Fruit fly (Drosophila melanogaster) whole organism, embryonic: Measurements from ENCODE around the gene Fancd2.
A peak's percentile ranks its signal among the peaks of the same experiment; 100 is the strongest.

Experiments used
- B-H1 ChIP-seq: fragments of 200-800 bp; sonication (Bioruptor generic); IDR thresholded peaks from 3 replicates; pipeline ENCODE4 v1.3.6; 2022; ENCODE audit warnings: missing biosample characterization, missing genetic modification characterization
- Bteb2 ChIP-seq: fragments of 200-800 bp; sonication (Bioruptor generic); optimal IDR thresholded peaks from 2 replicates; lab custom pipeline; 2016; ENCODE audit warnings: missing biosample characterization, missing genetic modification characterization
- CG11560 ChIP-seq: fragments of 200-800 bp; sonication (Bioruptor generic); IDR thresholded peaks from 3 replicates; pipeline ENCODE4 v1.3.6; 2022; ENCODE audit warnings: missing biosample characterization, missing genetic modification characterization
- CG14710 ChIP-seq: fragments of 200-800 bp; sonication (Bioruptor generic); optimal IDR thresholded peaks from 3 replicates; lab custom pipeline; 2019; ENCODE audit warnings: missing biosample characterization, mild to moderate bottlenecking, missing genetic modification characterization, moderate library complexity
- CG1603 ChIP-seq: fragments of 200-800 bp; sonication (Bioruptor generic); optimal IDR thresholded peaks from 2 replicates; lab custom pipeline; 2019; ENCODE audit warnings: missing biosample characterization, mild to moderate bottlenecking, missing genetic modification characterization, moderate library complexity
- CG1647 ChIP-seq: fragments of 200-800 bp; sonication (Bioruptor generic); optimal IDR thresholded peaks from 3 replicates; lab custom pipeline; 2016; ENCODE audit warnings: missing biosample characterization, missing genetic modification characterization
- CG17361 ChIP-seq: fragments of 200-800 bp; sonication (Bioruptor generic); IDR thresholded peaks from 3 replicates; pipeline ENCODE4 v1.3.6; 2022; ENCODE audit warnings: missing biosample characterization, missing genetic modification characterization
- CG2116 ChIP-seq: fragments of 200-800 bp; sonication (Bioruptor generic); optimal IDR thresholded peaks from 3 replicates; lab custom pipeline; 2018; ENCODE audit warnings: missing biosample characterization, mild to moderate bottlenecking, missing genetic modification characterization
- CG2712 ChIP-seq: fragments of 200-800 bp; optimal IDR thresholded peaks from 3 replicates; lab custom pipeline; 2019; ENCODE audit warnings: missing biosample characterization, mild to moderate bottlenecking, missing genetic modification characterization, moderate library complexity
- CG31388 ChIP-seq: fragments of 200-800 bp; sonication (Bioruptor generic); optimal IDR thresholded peaks from 2 replicates; lab custom pipeline; 2016; ENCODE audit warnings: missing biosample characterization, missing genetic modification characterization
- CG32532 ChIP-seq: fragments of 200-800 bp; sonication (Bioruptor generic); IDR thresholded peaks from 2 replicates; pipeline ENCODE4 v1.3.6; 2022; ENCODE audit warnings: missing biosample characterization, missing genetic modification characterization
- CG33213 ChIP-seq: fragments of 200-800 bp; sonication (Bioruptor generic); optimal IDR thresholded peaks from 3 replicates; lab custom pipeline; 2016; ENCODE audit warnings: missing biosample characterization, missing genetic modification characterization
- CG42726 ChIP-seq: fragments of 200-800 bp; sonication (Bioruptor generic); IDR thresholded peaks from 2 replicates; pipeline ENCODE4 v1.3.6; 2022; ENCODE audit warnings: missing biosample characterization, missing genetic modification characterization; ENCODE audit not compliant: partially characterized antibody
- CG4360 ChIP-seq: fragments of 200-800 bp; sonication (Bioruptor generic); IDR thresholded peaks from 2 replicates; pipeline ENCODE4 v1.3.6; 2022; ENCODE audit warnings: missing biosample characterization, missing genetic modification characterization
- CG7271 ChIP-seq: fragments of 200-800 bp; sonication (Bioruptor generic); optimal IDR thresholded peaks from 2 replicates; lab custom pipeline; 2018; ENCODE audit warnings: missing biosample characterization, mild to moderate bottlenecking, missing genetic modification characterization, moderate library complexity
- CG7372 ChIP-seq: fragments of 200-800 bp; sonication (Bioruptor generic); IDR thresholded peaks from 2 replicates; pipeline ENCODE4 v1.3.6; 2022; ENCODE audit warnings: missing biosample characterization, missing genetic modification characterization
- CG8290 ChIP-seq, 3 experiments: fragments of 200-800 bp; sonication (Bioruptor generic); optimal IDR thresholded peaks; 2 replicates each; lab custom pipeline; 2016 to 2019; ENCODE audit warnings: missing biosample characterization in 3 of 3, missing genetic modification characterization in 3 of 3, mild to moderate bottlenecking in 2 of 3, moderate library complexity in 1 of 3
- CG9932 ChIP-seq: fragments of 200-800 bp; sonication (Bioruptor generic); IDR thresholded peaks from 2 replicates; pipeline ENCODE4 v1.3.6; 2022; ENCODE audit warnings: missing biosample characterization, missing genetic modification characterization
- Chrac-16 ChIP-seq: fragments of 200-800 bp; sonication (Bioruptor generic); optimal IDR thresholded peaks from 3 replicates; lab custom pipeline; 2016; ENCODE audit warnings: missing biosample characterization, missing genetic modification characterization
- CoRest ChIP-seq: fragments of 200-800 bp; sonication (Bioruptor generic); optimal IDR thresholded peaks from 3 replicates; lab custom pipeline; 2018; ENCODE audit warnings: missing biosample characterization, mild to moderate bottlenecking, missing genetic modification characterization, moderate library complexity
- CrebB ChIP-seq: fragments of 200-800 bp; sonication (Bioruptor generic); optimal IDR thresholded peaks from 3 replicates; lab custom pipeline; 2018; ENCODE audit warnings: missing biosample characterization, mild to moderate bottlenecking, missing genetic modification characterization
- Fer2 ChIP-seq: fragments of 200-800 bp; sonication (Bioruptor generic); optimal IDR thresholded peaks from 2 replicates; lab custom pipeline; 2018; ENCODE audit warnings: missing biosample characterization, mild to moderate bottlenecking, missing genetic modification characterization, moderate library complexity
- HLH3B ChIP-seq: fragments of 200-800 bp; sonication (Bioruptor generic); IDR thresholded peaks from 2 replicates; pipeline ENCODE4 v1.3.6; 2022; ENCODE audit warnings: missing biosample characterization, missing genetic modification characterization
- Hr3 ChIP-seq: fragments of 200-800 bp; sonication (Bioruptor generic); optimal IDR thresholded peaks from 3 replicates; lab custom pipeline; 2016; ENCODE audit warnings: missing biosample characterization, missing genetic modification characterization
- MESR4 ChIP-seq: fragments of 200-800 bp; sonication (Bioruptor generic); optimal IDR thresholded peaks from 2 replicates; lab custom pipeline; 2018; ENCODE audit warnings: missing biosample characterization, mild to moderate bottlenecking, missing genetic modification characterization, moderate library complexity
- NC2β ChIP-seq: fragments of 200-800 bp; sonication (Bioruptor generic); optimal IDR thresholded peaks from 2 replicates; lab custom pipeline; 2016; ENCODE audit warnings: missing biosample characterization, missing genetic modification characterization
- Opbp ChIP-seq: fragments of 200-800 bp; sonication (Bioruptor generic); IDR thresholded peaks from 3 replicates; pipeline ENCODE4 v1.3.6; 2022; ENCODE audit warnings: missing biosample characterization, missing genetic modification characterization; ENCODE audit not compliant: partially characterized antibody
- Ptx1 ChIP-seq: fragments of 200-800 bp; sonication (Bioruptor generic); IDR thresholded peaks from 2 replicates; pipeline ENCODE4 v1.3.6; 2022; ENCODE audit warnings: missing biosample characterization, missing genetic modification characterization
- Scr ChIP-seq: fragments of 200-800 bp; sonication (Bioruptor generic); IDR thresholded peaks from 2 replicates; pipeline ENCODE4 v1.3.6; 2022; ENCODE audit warnings: missing biosample characterization, missing genetic modification characterization; ENCODE audit not compliant: partially characterized antibody
- Sin3A ChIP-seq: fragments of >200 bp; optimal IDR thresholded peaks from 2 replicates; lab custom pipeline; 2018
- Trl ChIP-seq, 3 experiments: fragments of >200 bp in 2 of 3; fragments of 200-800 bp in 1 of 3; sonication (Bioruptor generic) in 1 of 3; optimal IDR thresholded peaks; 2 replicates in 1 of 3; 3 replicates in 2 of 3; lab custom pipeline; 2016 to 2017; ENCODE audit warnings: missing biosample characterization in 1 of 3, missing genetic modification characterization in 1 of 3
- YL-1 ChIP-seq: fragments of 200-800 bp; sonication (Bioruptor generic); optimal IDR thresholded peaks from 3 replicates; lab custom pipeline; 2017; ENCODE audit warnings: missing biosample characterization, mild to moderate bottlenecking, missing genetic modification characterization
- bcd ChIP-seq: fragments of 200-800 bp; sonication (Bioruptor generic); optimal IDR thresholded peaks from 2 replicates; lab custom pipeline; 2017; ENCODE audit warnings: missing biosample characterization, mild to moderate bottlenecking, missing genetic modification characterization
- br ChIP-seq: fragments of >200 bp; optimal IDR thresholded peaks from 2 replicates; lab custom pipeline; 2017
- btn ChIP-seq: fragments of 200-800 bp; sonication (Bioruptor generic); optimal IDR thresholded peaks from 2 replicates; lab custom pipeline; 2016; ENCODE audit warnings: missing biosample characterization, missing genetic modification characterization
- corto ChIP-seq: fragments of 200-800 bp; sonication (Bioruptor generic); optimal IDR thresholded peaks from 2 replicates; lab custom pipeline; 2016; ENCODE audit warnings: missing biosample characterization, mild to moderate bottlenecking, missing genetic modification characterization, moderate library complexity
- danr ChIP-seq: fragments of 200-800 bp; sonication (Bioruptor generic); IDR thresholded peaks from 2 replicates; pipeline ENCODE4 v1.3.6; 2022; ENCODE audit warnings: missing biosample characterization, missing genetic modification characterization
- ems ChIP-seq: fragments of 200-800 bp; sonication (Bioruptor generic); optimal IDR thresholded peaks from 3 replicates; lab custom pipeline; 2016; ENCODE audit warnings: missing biosample characterization, missing genetic modification characterization
- eyg ChIP-seq: fragments of 200-800 bp; sonication (Bioruptor generic); optimal IDR thresholded peaks from 3 replicates; lab custom pipeline; 2016; ENCODE audit warnings: missing biosample characterization, missing genetic modification characterization
- ham ChIP-seq: fragments of 200-800 bp; sonication (Bioruptor generic); IDR thresholded peaks from 2 replicates; pipeline ENCODE4 v1.3.6; 2022; ENCODE audit warnings: missing biosample characterization, missing genetic modification characterization
- klu ChIP-seq: fragments of 200-800 bp; sonication (Bioruptor generic); IDR thresholded peaks from 2 replicates; pipeline ENCODE4 v1.3.6; 2022; ENCODE audit warnings: missing biosample characterization, missing genetic modification characterization
- knrl ChIP-seq: fragments of 200-800 bp; sonication (Bioruptor generic); IDR thresholded peaks from 3 replicates; pipeline ENCODE4 v1.3.6; 2022; ENCODE audit warnings: missing biosample characterization, missing genetic modification characterization; ENCODE audit not compliant: partially characterized antibody
- lbe ChIP-seq: fragments of 200-800 bp; sonication (Bioruptor generic); optimal IDR thresholded peaks from 2 replicates; lab custom pipeline; 2016; ENCODE audit warnings: missing biosample characterization, mild to moderate bottlenecking, missing genetic modification characterization
- lov ChIP-seq, 2 experiments: fragments of 200-800 bp in 1 of 2; fragments of >200 bp in 1 of 2; sonication (Bioruptor generic) in 1 of 2; IDR thresholded peaks in 1 of 2; optimal IDR thresholded peaks in 1 of 2; 2 replicates in 1 of 2; 3 replicates in 1 of 2; pipeline versions ENCODE4 v1.3.6 to Lab custom; 2017 to 2022; ENCODE audit warnings: missing biosample characterization in 1 of 2, missing genetic modification characterization in 1 of 2
- mld ChIP-seq: fragments of 200-800 bp; sonication (Bioruptor generic); IDR thresholded peaks from 3 replicates; pipeline ENCODE4 v1.3.6; 2022; ENCODE audit warnings: missing biosample characterization, missing genetic modification characterization; ENCODE audit not compliant: partially characterized antibody
- pb ChIP-seq: fragments of 200-800 bp; sonication (Bioruptor generic); optimal IDR thresholded peaks from 3 replicates; lab custom pipeline; 2016; ENCODE audit warnings: missing biosample characterization, missing genetic modification characterization
- tll ChIP-seq, 2 experiments: fragments of 200-800 bp in 1 of 2; fragments of >200 bp in 1 of 2; sonication (Bioruptor generic) in 1 of 2; optimal IDR thresholded peaks; 2 replicates each; lab custom pipeline; 2017 to 2019; ENCODE audit warnings: missing biosample characterization in 2 of 2, missing genetic modification characterization in 2 of 2, mild to moderate bottlenecking in 1 of 2, moderate library complexity in 1 of 2
- unpg ChIP-seq: fragments of 200-800 bp; sonication (Bioruptor generic); optimal IDR thresholded peaks from 3 replicates; lab custom pipeline; 2018; ENCODE audit warnings: missing biosample characterization, mild to moderate bottlenecking, missing genetic modification characterization, moderate library complexity
- usp ChIP-seq: fragments of >200 bp; optimal IDR thresholded peaks from 2 replicates; lab custom pipeline; 2017; ENCODE audit warnings: missing biosample characterization, missing genetic modification characterization
- yki ChIP-seq: fragments of >200 bp; optimal IDR thresholded peaks from 3 replicates; lab custom pipeline; 2018

Fancd2 gene

DNA sequence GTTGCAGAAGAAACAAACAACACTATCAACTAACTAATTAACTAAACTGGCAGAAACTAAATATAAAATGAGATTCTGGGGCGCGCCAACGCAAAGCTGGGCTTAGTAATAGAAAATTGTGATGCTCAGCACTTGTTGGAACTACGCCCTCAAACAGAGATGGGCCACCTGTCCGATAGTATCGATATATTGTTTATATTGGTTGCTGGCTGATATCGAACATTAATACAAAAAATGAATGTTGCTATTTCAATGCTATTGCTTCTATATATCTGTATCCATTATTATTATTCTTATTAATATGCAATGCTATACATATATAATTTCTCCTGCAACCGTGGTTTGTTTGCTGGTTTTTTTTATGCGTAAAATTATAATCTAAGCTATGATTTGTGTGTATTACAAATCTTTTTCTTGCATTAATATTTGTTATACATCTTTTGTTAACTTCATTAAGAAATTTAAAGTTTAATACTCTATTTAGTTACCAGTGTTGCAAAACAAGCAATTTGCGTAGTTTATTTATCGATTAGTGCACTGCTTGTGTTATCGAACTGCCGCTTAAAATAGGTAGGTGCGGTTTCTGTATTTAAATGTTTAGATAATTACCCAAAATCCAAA lies 53.7 kb downstream of the Fancd2 start, which contains the start of gene CG31195 (continued):
- TF ChIP-seq CG33213 (GFP tag; lab: Kevin White, UChicago) = no peak
- TF ChIP-seq CG2116 (GFP tag; lab: Kevin White, UChicago) = peak; percentile 83
- no peak for TF ChIP-seq usp (GFP tag; lab: Kevin White, UChicago)
- TF ChIP-seq CrebB (tag; lab: Kevin White, UChicago) = no peak
- peak; percentile 34; the same call in 1 of the 2 replicates for TF ChIP-seq CG9932
- TF ChIP-seq br = no peak
- TF ChIP-seq Hr3 (GFP tag; lab: Kevin White, UChicago) = no peak
- peak; percentile 86 for TF ChIP-seq MESR4 (GFP tag; lab: Kevin White, UChicago)
- TF ChIP-seq Chrac-16 (GFP tag; lab: Kevin White, UChicago) = no peak
- TF ChIP-seq Scr = peak; percentile 88
- no peak for TF ChIP-seq CG1603 (tag; lab: Kevin White, UChicago)
- no peak for TF ChIP-seq CoRest
- TF ChIP-seq klu = no peak
- TF ChIP-seq lbe (GFP tag; lab: Kevin White, UChicago) = no peak
- TF ChIP-seq ems (GFP tag; lab: Kevin White, UChicago) = no peak
- TF ChIP-seq CG7271 (tag; lab: Kevin White, UChicago) = no peak
- TF ChIP-seq tll (GFP tag; optimal IDR thresholded peaks at IDR 0.05; lab: Kevin White, UChicago) = no peak
- TF ChIP-seq mld = peak; percentile 58; the same call in 1 of the 3 replicates
- no peak for TF ChIP-seq Trl (optimal IDR thresholded peaks at IDR 0.05; lab: Kevin White, UChicago)
- no peak for TF ChIP-seq Trl (GFP tag; optimal IDR thresholded peaks at IDR 0.05; lab: Kevin White, UChicago)
- TF ChIP-seq CG11560 (tag; lab: Robert Waterston, UW) = no peak
- TF ChIP-seq Ptx1 (GFP tag; lab: Robert Waterston, UW) = no peak
- TF ChIP-seq CG1647 = no peak
- TF ChIP-seq eyg (GFP tag; lab: Kevin White, UChicago) = no peak
- no peak for TF ChIP-seq Fer2
- no peak for TF ChIP-seq CG42726 (GFP tag; lab: Robert Waterston, UW)
- no peak for TF ChIP-seq lov (optimal IDR thresholded peaks at IDR 0.05; lab: Kevin White, UChicago)
- TF ChIP-seq lov (GFP tag; IDR thresholded peaks at IDR 0.05; lab: Robert Waterston, UW) = no peak
- TF ChIP-seq CG32532 = no peak
- no peak for TF ChIP-seq pb (GFP tag; lab: Kevin White, UChicago)
- TF ChIP-seq NC2β (GFP tag; lab: Kevin White, UChicago) = no peak
- no peak for TF ChIP-seq btn (GFP tag; lab: Kevin White, UChicago)
- no peak for TF ChIP-seq B-H1 (GFP tag; lab: Robert Waterston, UW)
- no peak for TF ChIP-seq bcd
- TF ChIP-seq YL-1 (GFP tag; lab: Kevin White, UChicago) = peak; percentile 53
- TF ChIP-seq Opbp (GFP tag; lab: Robert Waterston, UW) = peak; percentile 71
- TF ChIP-seq unpg (GFP tag; lab: Kevin White, UChicago) = no peak
- TF ChIP-seq Sin3A (lab: Kevin White, UChicago) = no peak
- peak; percentile 72 for TF ChIP-seq knrl (GFP tag; lab: Robert Waterston, UW)
- peak; percentile 61 for TF ChIP-seq CG14710 (tag; lab: Kevin White, UChicago)
- TF ChIP-seq Bteb2 = no peak
- TF ChIP-seq HLH3B (GFP tag; lab: Robert Waterston, UW) = no peak
- TF ChIP-seq CG17361 (GFP tag; lab: Robert Waterston, UW) = peak; percentile 17; the same call in 1 of the 3 replicates
- TF ChIP-seq yki (lab: Kevin White, UChicago) = no peak
- TF ChIP-seq CG2712 (tag; lab: Kevin White, UChicago) = peak; percentile 29
- no peak for TF ChIP-seq ham (GFP tag; lab: Robert Waterston, UW)
- no peak for TF ChIP-seq CG31388 (GFP tag; lab: Kevin White, UChicago)
- TF ChIP-seq corto = no peak
- peak; percentile 66 for TF ChIP-seq CG8290 (GFP tag; optimal IDR thresholded peaks at IDR 0.05; lab: Kevin White, UChicago)
- peak in 1 of 2 experiments; percentile 21 for TF ChIP-seq CG8290 (tag; optimal IDR thresholded peaks at IDR 0.05; lab: Kevin White, UChicago)
- no peak for TF ChIP-seq danr
- TF ChIP-seq CG7372 (GFP tag; lab: Robert Waterston, UW) = no peak
- TF ChIP-seq CG4360 (GFP tag; lab: Robert Waterston, UW) = no peak
